Worm (Caenorhabditis elegans) whole organism, midembryonic: Measurements from ENCODE around the gene herd-1.

Experiments used
- T22C8.4 ChIP-seq: fragments of 200-800 bp; sonication (Bioruptor generic); IDR thresholded peaks from 2 replicates; pipeline ENCODE4 v1.3.6; 2022; ENCODE audit warnings: missing genetic modification characterization, missing compliant biosample characterization
- cog-1 ChIP-seq: sonication (generic microtip); optimal IDR thresholded peaks from 2 replicates; lab custom pipeline; 2016; ENCODE audit warnings: missing genetic modification characterization, missing compliant biosample characterization
- flt-1 ChIP-seq: fragments of 200-800 bp; sonication (Bioruptor generic); IDR thresholded peaks from 2 replicates; pipeline ENCODE4 v1.3.6; 2022; ENCODE audit warnings: missing genetic modification characterization, missing compliant biosample characterization
- klf-2 ChIP-seq: fragments of 200-800 bp; sonication (Bioruptor generic); conservative IDR thresholded peaks from 2 replicates; pipeline ENCODE4 v1.3.6; 2022; ENCODE audit warnings: missing genetic modification reagents, missing genetic modification characterization, missing compliant biosample characterization
- med-1 ChIP-seq: sonication (generic microtip); optimal IDR thresholded peaks from 2 replicates; lab custom pipeline; 2017; ENCODE audit warnings: missing genetic modification characterization, mild to moderate bottlenecking, missing compliant biosample characterization, antibody characterized with exemption, missing genetic modification reagents; ENCODE audit not compliant: insufficient read depth
- ref-1 ChIP-seq: fragments of 200-800 bp; sonication (Bioruptor generic); conservative IDR thresholded peaks from 2 replicates; pipeline ENCODE4 v1.3.6; 2022; ENCODE audit warnings: missing genetic modification reagents, missing genetic modification characterization, missing compliant biosample characterization
- tab-1 ChIP-seq: fragments of 200-800 bp; sonication (Bioruptor generic); IDR thresholded peaks from 2 replicates; pipeline ENCODE4 v1.3.6; 2022; ENCODE audit warnings: missing genetic modification characterization, missing compliant biosample characterization
- ztf-23 ChIP-seq: fragments of 200-800 bp; sonication (Bioruptor generic); IDR thresholded peaks from 2 replicates; pipeline ENCODE4 v1.3.6; 2022; ENCODE audit warnings: missing genetic modification reagents, missing genetic modification characterization, missing compliant biosample characterization
- ztf-29 ChIP-seq: fragments of 200-800 bp; sonication (Bioruptor generic); IDR thresholded peaks from 2 replicates; pipeline ENCODE4 v1.3.6; 2022; ENCODE audit warnings: missing genetic modification reagents, missing genetic modification characterization, missing compliant biosample characterization

DNA sequence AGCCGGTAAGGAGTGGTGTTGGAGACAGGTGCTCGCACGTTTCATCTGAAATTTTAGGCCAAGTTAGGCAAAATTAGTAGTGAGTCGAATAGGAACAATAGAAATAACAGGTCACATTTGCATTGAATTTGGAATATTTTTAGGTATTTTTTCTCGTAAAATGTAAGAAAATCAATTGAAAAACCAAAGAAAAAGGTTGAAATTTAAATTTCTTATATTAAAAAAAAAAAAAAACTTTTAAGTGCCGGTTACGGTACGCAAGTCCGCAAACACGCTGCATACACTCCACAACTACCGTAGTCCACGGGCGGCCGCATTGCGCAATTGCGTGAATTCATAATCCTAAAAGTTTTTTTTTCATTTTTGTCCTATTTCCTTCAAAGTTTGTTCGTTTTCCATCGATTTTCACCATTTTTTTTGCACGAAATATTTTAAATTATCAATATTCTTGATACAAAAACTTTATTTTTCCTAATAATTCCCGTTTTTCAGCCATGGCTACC is 693 bp upstream of the herd-1 start, which contains the start of the genes Y111B2A.1 and Y111B2A.2:
- no peak for TF ChIP-seq tab-1 (GFP tag; lab: Robert Waterston, UW)
- no peak for TF ChIP-seq ref-1
- TF ChIP-seq med-1 (GFP tag; lab: Kevin White, UChicago), result no peak
- TF ChIP-seq flt-1, result no peak
- no peak for TF ChIP-seq ztf-23 (GFP tag; lab: Robert Waterston, UW)
- no peak for TF ChIP-seq T22C8.4 (GFP tag; lab: Robert Waterston, UW)
- TF ChIP-seq ztf-29 (GFP tag; lab: Robert Waterston, UW), result no peak
- no peak for TF ChIP-seq cog-1
- TF ChIP-seq klf-2 (GFP tag; lab: Robert Waterston, UW), result no peak
